Fruit fly (Drosophila melanogaster): ENCODE data around the gene Boh2.

Gene Boh2

DNA sequence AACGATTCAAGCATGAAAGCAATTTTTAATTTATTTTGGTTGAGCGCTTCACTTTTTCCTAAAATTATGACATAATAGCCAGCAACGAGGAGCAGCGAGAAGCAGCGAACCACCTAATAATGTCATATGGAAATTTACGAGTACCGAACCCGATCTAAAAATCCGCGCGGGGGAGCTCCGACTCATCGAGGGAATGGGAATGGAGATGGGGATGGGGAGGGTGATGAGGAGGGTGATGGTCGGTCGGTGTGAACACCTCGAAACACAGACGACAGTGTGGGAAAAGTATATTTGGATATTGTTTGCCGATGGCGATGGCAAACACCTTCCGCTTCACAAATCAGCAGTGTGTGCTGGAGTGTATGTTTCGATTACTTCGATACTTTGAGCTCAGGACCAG, 49.2 kb downstream of the Boh2 start:
- TF ChIP-seq Sox15 (GFP tag; optimal IDR thresholded peaks at IDR 0.05): no peak

DNA sequence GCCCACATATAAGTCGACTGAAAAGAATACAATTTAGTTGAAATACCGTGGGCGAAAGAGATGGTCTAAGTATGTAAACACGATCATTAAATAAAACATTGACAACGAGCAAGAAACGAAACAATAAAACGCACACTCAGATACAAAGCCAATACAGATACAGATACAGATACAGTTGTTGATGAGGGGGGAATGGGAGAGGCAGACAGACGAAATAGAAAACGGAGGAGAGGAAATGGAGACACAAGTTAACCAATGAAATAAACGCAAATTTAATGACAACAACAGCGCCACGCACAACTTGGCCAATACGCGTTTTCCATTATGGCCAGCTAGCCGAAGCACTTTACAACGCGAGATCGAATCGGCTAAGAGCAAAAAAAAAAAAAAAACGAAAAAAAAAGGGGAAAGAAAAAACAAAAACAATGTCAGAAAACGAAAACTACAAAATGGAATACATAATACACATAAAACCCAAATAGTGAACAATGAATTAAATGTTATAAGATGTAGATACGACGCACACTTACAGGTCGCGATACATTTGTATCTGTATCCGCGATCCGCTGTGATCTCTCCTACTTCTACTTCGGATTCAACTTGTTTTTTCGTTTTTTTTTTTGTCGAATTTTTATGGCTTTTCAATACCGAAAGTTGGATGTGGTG, 50.2 kb downstream of the Boh2 start:
- TF ChIP-seq CG6276 (GFP tag; optimal IDR thresholded peaks at IDR 0.05) (peak; percentile 14), CG15336 (GFP tag; IDR thresholded peaks at IDR 0.05) (peak; percentile 44; the same call in 1 of the 2 replicates), eg (GFP tag; IDR thresholded peaks at IDR 0.05) (0 out of 3 replicates have a peak, but pooled peaks have one; percentile 26), Hr4 (GFP tag; optimal IDR thresholded peaks at IDR 0.05) (no peak), Smox (GFP tag; optimal IDR thresholded peaks at IDR 0.05) (no peak), CG8119 (GFP tag; IDR thresholded peaks at IDR 0.05) (peak; percentile 63), CG6163 (GFP tag; IDR thresholded peaks at IDR 0.05) (0 out of 3 replicates have a peak, but pooled peaks have one; percentile 26), Eip93F (GFP tag; optimal IDR thresholded peaks at IDR 0.05) (no peak)
